Worm (Caenorhabditis elegans) whole organism, late embryonic: ENCODE data around the gene dss-1.

Experiments
- C38D4.7 ChIP-seq: fragments of 200-800 bp; sonication (Bioruptor generic); optimal IDR thresholded peaks from 2 replicates; lab custom pipeline; 2018; ENCODE audit warnings: mild to moderate bottlenecking, missing genetic modification characterization, moderate library complexity, missing compliant biosample characterization
- K02D7.2 ChIP-seq: sonication (generic microtip); optimal IDR thresholded peaks from 2 replicates; lab custom pipeline; 2017; ENCODE audit warnings: mild to moderate bottlenecking, missing genetic modification characterization, missing compliant biosample characterization
- K09A11.1 ChIP-seq: sonication (generic microtip); optimal IDR thresholded peaks from 2 replicates; lab custom pipeline; 2017; ENCODE audit warnings: antibody characterized with exemption, mild to moderate bottlenecking, missing genetic modification characterization, missing compliant biosample characterization; ENCODE audit not compliant: insufficient read depth
- ahr-1 ChIP-seq: sonication (generic microtip); optimal IDR thresholded peaks from 2 replicates; lab custom pipeline; 2016; ENCODE audit warnings: missing genetic modification characterization, missing compliant biosample characterization
- ama-1 ChIP-seq: fragments of 150-350 bp; optimal IDR thresholded peaks from 2 replicates; lab custom pipeline; 2014
- ceh-18 ChIP-seq: sonication (generic microtip); optimal IDR thresholded peaks from 2 replicates; lab custom pipeline; 2016; ENCODE audit warnings: missing genetic modification characterization, missing compliant biosample characterization
- ceh-2 ChIP-seq: sonication (generic microtip); optimal IDR thresholded peaks from 2 replicates; lab custom pipeline; 2016; ENCODE audit warnings: missing genotype, missing genetic modification characterization, missing compliant biosample characterization
- ceh-22 ChIP-seq: sonication (generic microtip); optimal IDR thresholded peaks from 2 replicates; lab custom pipeline; 2017; ENCODE audit warnings: missing biosample characterization, missing genetic modification characterization
- ceh-24 ChIP-seq: sonication (generic microtip); optimal IDR thresholded peaks from 2 replicates; lab custom pipeline; 2016; ENCODE audit warnings: mild to moderate bottlenecking, missing genetic modification characterization, missing compliant biosample characterization
- ceh-30 ChIP-seq: fragments of 150-350 bp; optimal IDR thresholded peaks from 2 replicates; lab custom pipeline; 2014; ENCODE audit warnings: missing biosample characterization, missing genetic modification characterization
- ceh-34 ChIP-seq: sonication (generic microtip); optimal IDR thresholded peaks from 2 replicates; lab custom pipeline; 2016; ENCODE audit warnings: mild to moderate bottlenecking, missing genetic modification characterization, missing compliant biosample characterization
- ceh-45 ChIP-seq: fragments of 200-800 bp; sonication (Bioruptor generic); IDR thresholded peaks from 2 replicates; pipeline ENCODE4 v1.3.6; 2022; ENCODE audit warnings: missing genetic modification reagents, missing genetic modification characterization, missing compliant biosample characterization
- ceh-48 ChIP-seq: sonication (generic microtip); optimal IDR thresholded peaks from 2 replicates; lab custom pipeline; 2016; ENCODE audit warnings: missing genetic modification characterization, inconsistent platforms, missing compliant biosample characterization
- ceh-6 ChIP-seq: fragments of 200-800 bp; sonication (Bioruptor generic); optimal IDR thresholded peaks from 2 replicates; lab custom pipeline; 2018; ENCODE audit warnings: mild to moderate bottlenecking, missing genetic modification characterization, missing compliant biosample characterization
- ceh-9 ChIP-seq: sonication (generic microtip); optimal IDR thresholded peaks from 2 replicates; lab custom pipeline; 2016; ENCODE audit warnings: mild to moderate bottlenecking, missing genetic modification characterization, inconsistent platforms, missing compliant biosample characterization
- che-1 ChIP-seq: sonication (generic microtip); optimal IDR thresholded peaks from 2 replicates; lab custom pipeline; 2016; ENCODE audit warnings: mild to moderate bottlenecking, missing genetic modification characterization, missing compliant biosample characterization
- dmd-4 ChIP-seq: sonication (generic microtip); optimal IDR thresholded peaks from 2 replicates; lab custom pipeline; 2016; ENCODE audit warnings: borderline replicate concordance, missing genetic modification characterization, missing compliant biosample characterization
- elt-2 ChIP-seq: sonication (generic microtip); optimal IDR thresholded peaks from 2 replicates; lab custom pipeline; 2016; ENCODE audit warnings: missing genetic modification reagents, missing genetic modification characterization, missing compliant biosample characterization
- elt-4 ChIP-seq: sonication (generic microtip); optimal IDR thresholded peaks from 2 replicates; lab custom pipeline; 2016; ENCODE audit warnings: missing genetic modification characterization, missing compliant biosample characterization
- eyg-1 ChIP-seq: sonication (generic microtip); optimal IDR thresholded peaks from 2 replicates; lab custom pipeline; 2016; ENCODE audit warnings: missing genotype, missing genetic modification characterization, missing compliant biosample characterization
- fax-1 ChIP-seq: sonication (generic microtip); optimal IDR thresholded peaks from 2 replicates; lab custom pipeline; 2016; ENCODE audit warnings: missing genotype, missing genetic modification characterization, missing compliant biosample characterization
- fkh-10 ChIP-seq: fragments of 150-350 bp; optimal IDR thresholded peaks from 2 replicates; lab custom pipeline; 2014; ENCODE audit warnings: missing biosample characterization, missing genetic modification reagents, missing genetic modification characterization
- gmeb-2 ChIP-seq: sonication (generic microtip); optimal IDR thresholded peaks from 2 replicates; lab custom pipeline; 2016; ENCODE audit warnings: missing genetic modification characterization, inconsistent platforms, missing compliant biosample characterization
- hlh-13 ChIP-seq: fragments of 200-800 bp; sonication (Bioruptor generic); optimal IDR thresholded peaks from 2 replicates; lab custom pipeline; 2018; ENCODE audit warnings: mild to moderate bottlenecking, missing genetic modification characterization, missing compliant biosample characterization
- hlh-15 ChIP-seq: sonication (generic microtip); optimal IDR thresholded peaks from 2 replicates; lab custom pipeline; 2016; ENCODE audit warnings: missing genetic modification characterization, missing compliant biosample characterization
- hlh-30 ChIP-seq: sonication (generic microtip); optimal IDR thresholded peaks from 2 replicates; lab custom pipeline; 2017; ENCODE audit warnings: antibody characterized with exemption, missing genetic modification characterization, missing compliant biosample characterization; ENCODE audit not compliant: insufficient read depth
- hlh-6 ChIP-seq: sonication (generic microtip); optimal IDR thresholded peaks from 2 replicates; lab custom pipeline; 2016; ENCODE audit warnings: missing genotype, missing genetic modification characterization, missing compliant biosample characterization
- lim-6 ChIP-seq: sonication (generic microtip); optimal IDR thresholded peaks from 2 replicates; lab custom pipeline; 2016; ENCODE audit warnings: missing genetic modification characterization, missing compliant biosample characterization
- lin-11 ChIP-seq: fragments of 200-800 bp; sonication (Bioruptor generic); optimal IDR thresholded peaks from 2 replicates; lab custom pipeline; 2018; ENCODE audit warnings: mild to moderate bottlenecking, missing genetic modification characterization, missing compliant biosample characterization
- madf-2 ChIP-seq: sonication (generic microtip); optimal IDR thresholded peaks from 2 replicates; lab custom pipeline; 2017; ENCODE audit warnings: missing genetic modification characterization, missing compliant biosample characterization
- mec-3 ChIP-seq: sonication (generic microtip); optimal IDR thresholded peaks from 2 replicates; lab custom pipeline; 2016; ENCODE audit warnings: borderline replicate concordance, missing genetic modification characterization, missing compliant biosample characterization
- nfya-1 ChIP-seq: sonication (generic microtip); optimal IDR thresholded peaks from 2 replicates; lab custom pipeline; 2017; ENCODE audit warnings: missing genetic modification characterization, mild to moderate bottlenecking, missing compliant biosample characterization, antibody characterized with exemption, moderate library complexity
- nhr-11 ChIP-seq: fragments of 150-350 bp; optimal IDR thresholded peaks from 2 replicates; lab custom pipeline; 2014; ENCODE audit warnings: missing biosample characterization, missing genetic modification characterization
- nhr-232 ChIP-seq: sonication (generic microtip); optimal IDR thresholded peaks from 2 replicates; lab custom pipeline; 2016; ENCODE audit warnings: missing genetic modification characterization, missing compliant biosample characterization
- npax-4 ChIP-seq: sonication (generic microtip); optimal IDR thresholded peaks from 2 replicates; lab custom pipeline; 2016; ENCODE audit warnings: missing genetic modification characterization, missing compliant biosample characterization
- odd-2 ChIP-seq: sonication (generic microtip); optimal IDR thresholded peaks from 2 replicates; lab custom pipeline; 2017; ENCODE audit warnings: antibody characterized with exemption, mild to moderate bottlenecking, missing genetic modification characterization, missing compliant biosample characterization
- pag-3 ChIP-seq: sonication (generic microtip); optimal IDR thresholded peaks from 2 replicates; lab custom pipeline; 2016; ENCODE audit warnings: missing compliant biosample characterization, missing genetic modification characterization, borderline replicate concordance
- pat-9 ChIP-seq: fragments of 200-800 bp; sonication (Bioruptor generic); optimal IDR thresholded peaks from 2 replicates; lab custom pipeline; 2018; ENCODE audit warnings: mild to moderate bottlenecking, missing genetic modification characterization, moderate library complexity, missing compliant biosample characterization
- pha-4 ChIP-seq: fragments of 150-350 bp; optimal IDR thresholded peaks from 2 replicates; lab custom pipeline; 2018; ENCODE audit warnings: missing biosample characterization, missing genetic modification reagents, missing genetic modification characterization
- pqm-1 ChIP-seq: sonication (generic microtip); optimal IDR thresholded peaks from 2 replicates; lab custom pipeline; 2016; ENCODE audit warnings: missing genetic modification characterization, missing compliant biosample characterization
- pros-1 ChIP-seq: fragments of 150-350 bp; optimal IDR thresholded peaks from 2 replicates; lab custom pipeline; 2014; ENCODE audit warnings: missing biosample characterization, missing genetic modification reagents, missing genetic modification characterization
- ref-2 ChIP-seq: sonication (generic microtip); optimal IDR thresholded peaks from 2 replicates; lab custom pipeline; 2016; ENCODE audit warnings: missing genetic modification characterization, missing compliant biosample characterization
- rnt-1 ChIP-seq: sonication (generic microtip); optimal IDR thresholded peaks from 2 replicates; lab custom pipeline; 2016; ENCODE audit warnings: missing genetic modification characterization, missing compliant biosample characterization
- sdc-2 ChIP-seq: sonication (generic microtip); optimal IDR thresholded peaks from 2 replicates; lab custom pipeline; 2016; ENCODE audit warnings: missing genotype, missing genetic modification characterization, missing compliant biosample characterization
- sox-2 ChIP-seq: fragments of 200-800 bp; sonication (Bioruptor generic); IDR thresholded peaks from 2 replicates; pipeline ENCODE4 v1.3.6; 2022; ENCODE audit warnings: missing genetic modification reagents, missing genetic modification characterization, missing compliant biosample characterization
- sox-4 ChIP-seq: sonication (generic microtip); optimal IDR thresholded peaks from 2 replicates; lab custom pipeline; 2017; ENCODE audit warnings: mild to moderate bottlenecking, missing genetic modification characterization, inconsistent platforms, missing compliant biosample characterization
- tbx-2 ChIP-seq: sonication (generic microtip); optimal IDR thresholded peaks from 2 replicates; lab custom pipeline; 2016; ENCODE audit warnings: missing genetic modification characterization, missing compliant biosample characterization
- tbx-7 ChIP-seq: sonication (generic microtip); optimal IDR thresholded peaks from 2 replicates; lab custom pipeline; 2016; ENCODE audit warnings: missing genotype, missing genetic modification characterization, missing compliant biosample characterization
- ttx-3 ChIP-seq: sonication (generic microtip); optimal IDR thresholded peaks from 2 replicates; lab custom pipeline; 2016; ENCODE audit warnings: missing genetic modification reagents, missing genetic modification characterization, missing compliant biosample characterization
- unc-3 ChIP-seq, 2 experiments: fragments of 200-800 bp in 1 of 2; sonication (Bioruptor generic) in 1 of 2; sonication (generic microtip) in 1 of 2; conservative IDR thresholded peaks in 1 of 2; optimal IDR thresholded peaks in 1 of 2; 2 replicates each; pipeline versions ENCODE4 v1.3.6 to Lab custom; 2016 to 2022; ENCODE audit warnings: missing compliant biosample characterization in 2 of 2, missing genetic modification characterization in 2 of 2, missing genetic modification reagents in 1 of 2
- unc-42 ChIP-seq: sonication (generic microtip); optimal IDR thresholded peaks from 2 replicates; lab custom pipeline; 2016; ENCODE audit warnings: missing genotype, missing genetic modification characterization, missing compliant biosample characterization
- unc-86 ChIP-seq: sonication (generic microtip); optimal IDR thresholded peaks from 2 replicates; lab custom pipeline; 2016; ENCODE audit warnings: missing genetic modification characterization, missing compliant biosample characterization

The dss-1 gene

ce11 chrIII:1201958-1202596, 6.0 kb upstream of the dss-1 start, which contains the start of the genes mrpl-45 and Y119D3B.12:
TSS of gene mrpl-45 (minus strand) at chrIII:1202008.
TSS of gene Y119D3B.12 (plus strand) at chrIII:1202546.
- TF ChIP-seq npax-4 (tag; lab: Kevin White, UChicago) (peak; percentile 17), odd-2 (tag; lab: Kevin White, UChicago) (no peak), tbx-7 (tag; lab: Kevin White, UChicago) (no peak), eyg-1 (tag; lab: Kevin White, UChicago) (no peak), pha-4 (tag; lab: Kevin White, UChicago) (no peak), ceh-22 (tag; lab: Kevin White, UChicago) (no peak), ahr-1 (no peak), ref-2 (tag; lab: Kevin White, UChicago) (no peak), ama-1 (no peak), rnt-1 (tag; lab: Kevin White, UChicago) (peak; percentile 35), ttx-3 (tag; lab: Kevin White, UChicago) (peak; percentile 50), fkh-10 (no peak), ceh-18 (peak; percentile 28), hlh-30 (tag; lab: Kevin White, UChicago) (peak; percentile 24), K09A11.1 (tag; lab: Kevin White, UChicago) (peak; percentile 8), madf-2 (tag; lab: Kevin White, UChicago) (peak; percentile 9), elt-4 (tag; lab: Kevin White, UChicago) (no peak), sdc-2 (no peak), unc-86 (peak; percentile 30), lin-11 (tag; lab: Kevin White, UChicago) (no peak), pqm-1 (tag; lab: Kevin White, UChicago) (no peak), ceh-24 (tag; lab: Kevin White, UChicago) (no peak), C38D4.7 (GFP tag; lab: Kevin White, UChicago) (no peak), tbx-2 (tag; lab: Kevin White, UChicago) (peak; percentile 52), dmd-4 (no peak), lim-6 (tag; lab: Kevin White, UChicago) (no peak), hlh-13 (GFP tag; lab: Kevin White, UChicago) (no peak), sox-2 (GFP tag; lab: Robert Waterston, UW) (no peak), ceh-30 (tag; lab: Kevin White, UChicago) (no peak), nhr-232 (no peak), mec-3 (tag; lab: Kevin White, UChicago) (no peak), gmeb-2 (no peak), ceh-34 (tag; lab: Kevin White, UChicago) (peak; percentile 20), unc-3 (GFP tag; conservative IDR thresholded peaks at IDR 0.05; lab: Robert Waterston, UW) (no peak), unc-3 (tag; optimal IDR thresholded peaks at IDR 0.05; lab: Kevin White, UChicago) (peak; percentile 59), pag-3 (no peak), ceh-2 (peak; percentile 22), ceh-48 (tag; lab: Kevin White, UChicago) (peak; percentile 84), nfya-1 (tag; lab: Kevin White, UChicago) (peak; percentile 74), pat-9 (tag; lab: Kevin White, UChicago) (peak; percentile 23), pros-1 (no peak), hlh-15 (tag; lab: Kevin White, UChicago) (no peak), che-1 (tag; lab: Kevin White, UChicago) (peak; percentile 22), hlh-6 (tag; lab: Kevin White, UChicago) (no peak), elt-2 (peak; percentile 54), fax-1 (tag; lab: Kevin White, UChicago) (peak; percentile 18), ceh-6 (GFP tag; lab: Kevin White, UChicago) (no peak), ceh-45 (GFP tag; lab: Robert Waterston, UW) (no peak), unc-42 (tag; lab: Kevin White, UChicago) (peak; percentile 38), sox-4 (tag; lab: Kevin White, UChicago) (no peak), K02D7.2 (tag; lab: Kevin White, UChicago) (no peak), ceh-9 (tag; lab: Kevin White, UChicago) (no peak), nhr-11 (tag; lab: Kevin White, UChicago) (no peak)
